Worm (Caenorhabditis elegans) whole organism, L1 larva: ENCODE data around the gene rpt-3.

Source experiments
- C16A3.4 ChIP-seq: fragments of 150-350 bp; optimal IDR thresholded peaks from 2 replicates; lab custom pipeline; 2014; ENCODE audit warnings: missing biosample characterization, missing genetic modification characterization
- ceh-63 ChIP-seq: fragments of 200-800 bp; sonication (Bioruptor generic); optimal IDR thresholded peaks from 2 replicates; lab custom pipeline; 2018; ENCODE audit warnings: mild to moderate bottlenecking, missing genetic modification characterization, missing compliant biosample characterization
- ceh-8 ChIP-seq: fragments of 200-800 bp; sonication (Bioruptor generic); optimal IDR thresholded peaks from 2 replicates; lab custom pipeline; 2018; ENCODE audit warnings: mild to moderate bottlenecking, missing genetic modification characterization, moderate library complexity, missing compliant biosample characterization
- ceh-82 ChIP-seq, 3 experiments: fragments of 150-350 bp in 1 of 3; sonication (generic microtip) in 2 of 3; optimal IDR thresholded peaks; 2 replicates each; lab custom pipeline; 2014 to 2017; ENCODE audit warnings: missing biosample characterization in 3 of 3, missing genetic modification characterization in 3 of 3
- ceh-88 ChIP-seq: fragments of 200-800 bp; sonication (Bioruptor generic); IDR thresholded peaks from 2 replicates; pipeline ENCODE4 v1.3.6; 2022; ENCODE audit warnings: missing genetic modification characterization, missing compliant biosample characterization
- efl-3 ChIP-seq: fragments of 200-800 bp; sonication (Bioruptor generic); optimal IDR thresholded peaks from 2 replicates; lab custom pipeline; 2018; ENCODE audit warnings: mild to moderate bottlenecking, missing genetic modification characterization, missing compliant biosample characterization
- egl-13 ChIP-seq: sonication (generic microtip); optimal IDR thresholded peaks from 2 replicates; lab custom pipeline; 2016; ENCODE audit warnings: missing genotype, missing genetic modification reagents, missing genetic modification characterization, missing compliant biosample characterization
- egl-27 ChIP-seq, 2 experiments: fragments of 150-350 bp in 1 of 2; sonication (generic microtip); optimal IDR thresholded peaks; 3 replicates each; lab custom pipeline; 2017 to 2018; ENCODE audit warnings: missing biosample characterization in 2 of 2, missing genetic modification characterization in 2 of 2, missing genetic modification reagents in 2 of 2
- elt-3 ChIP-seq, 6 experiments: fragments of 150-350 bp in 1 of 6; sonication (generic microtip); optimal IDR thresholded peaks; 2 replicates each; lab custom pipeline; 2017 to 2018; ENCODE audit warnings: missing biosample characterization in 6 of 6, missing genetic modification characterization in 6 of 6, inconsistent platforms in 1 of 6
- ets-5 ChIP-seq: fragments of 200-800 bp; sonication (Bioruptor generic); IDR thresholded peaks from 2 replicates; pipeline ENCODE4 v1.3.6; 2022; ENCODE audit warnings: missing genetic modification characterization, missing compliant biosample characterization
- fkh-10 ChIP-seq: sonication (generic microtip); optimal IDR thresholded peaks from 2 replicates; lab custom pipeline; 2017; ENCODE audit warnings: missing biosample characterization, missing genetic modification reagents, missing genetic modification characterization
- fkh-8 ChIP-seq: sonication (generic microtip); optimal IDR thresholded peaks from 2 replicates; lab custom pipeline; 2016; ENCODE audit warnings: mild to moderate bottlenecking, missing genetic modification characterization, missing compliant biosample characterization
- fos-1 ChIP-seq: fragments of 150-350 bp; optimal IDR thresholded peaks from 2 replicates; lab custom pipeline; 2014; ENCODE audit warnings: missing biosample characterization, missing genetic modification characterization
- grh-1 ChIP-seq: fragments of 200-800 bp; sonication (Bioruptor generic); IDR thresholded peaks from 2 replicates; pipeline ENCODE4 v1.3.6; 2022; ENCODE audit warnings: missing genetic modification reagents, missing genetic modification characterization, missing compliant biosample characterization
- hlh-17 ChIP-seq: fragments of 200-800 bp; sonication (Bioruptor generic); optimal IDR thresholded peaks from 2 replicates; lab custom pipeline; 2018; ENCODE audit warnings: missing genetic modification characterization, mild to moderate bottlenecking, missing compliant biosample characterization, moderate library complexity, borderline replicate concordance
- hpl-2 ChIP-seq: fragments of 150-350 bp; optimal IDR thresholded peaks from 2 replicates; lab custom pipeline; 2014; ENCODE audit warnings: missing biosample characterization, missing genetic modification reagents, missing genetic modification characterization
- irx-1 ChIP-seq: sonication (generic microtip); optimal IDR thresholded peaks from 2 replicates; lab custom pipeline; 2016; ENCODE audit warnings: missing genetic modification characterization, missing compliant biosample characterization
- lin-35 ChIP-seq, 2 experiments: fragments of 150-350 bp; optimal IDR thresholded peaks; 2 replicates each; lab custom pipeline; 2014; ENCODE audit warnings: missing biosample characterization in 2 of 2, missing genetic modification characterization in 2 of 2, missing genetic modification reagents in 2 of 2
- lin-39 ChIP-seq: fragments of 150-350 bp; optimal IDR thresholded peaks from 2 replicates; lab custom pipeline; 2014; ENCODE audit warnings: missing biosample characterization, missing genetic modification reagents, missing genetic modification characterization
- lsy-2 ChIP-seq, 2 experiments: fragments of 150-350 bp; optimal IDR thresholded peaks; 2 replicates each; lab custom pipeline; 2014; ENCODE audit warnings: missing biosample characterization in 2 of 2, missing genetic modification characterization in 2 of 2
- mab-9 ChIP-seq: fragments of 200-800 bp; sonication (Bioruptor generic); IDR thresholded peaks from 2 replicates; pipeline ENCODE4 v1.3.6; 2022; ENCODE audit warnings: missing genetic modification reagents, missing genetic modification characterization, missing compliant biosample characterization
- mef-2 ChIP-seq: fragments of 150-350 bp; optimal IDR thresholded peaks from 2 replicates; lab custom pipeline; 2014; ENCODE audit warnings: missing biosample characterization, missing genetic modification characterization
- nhr-11 ChIP-seq: fragments of 150-350 bp; optimal IDR thresholded peaks from 2 replicates; lab custom pipeline; 2014; ENCODE audit warnings: missing biosample characterization, missing genetic modification characterization
- nhr-12 ChIP-seq: sonication (generic microtip); optimal IDR thresholded peaks from 2 replicates; lab custom pipeline; 2017; ENCODE audit warnings: missing biosample characterization, missing genetic modification characterization
- nhr-19 ChIP-seq: fragments of 200-800 bp; sonication (Bioruptor generic); conservative IDR thresholded peaks from 2 replicates; pipeline ENCODE4 v1.3.6; 2022; ENCODE audit warnings: missing genetic modification characterization, missing compliant biosample characterization
- nhr-237 ChIP-seq: fragments of 150-350 bp; optimal IDR thresholded peaks from 2 replicates; lab custom pipeline; 2014; ENCODE audit warnings: missing biosample characterization, missing genetic modification characterization
- nhr-47 ChIP-seq: sonication (generic microtip); optimal IDR thresholded peaks from 2 replicates; lab custom pipeline; 2016; ENCODE audit warnings: mild to moderate bottlenecking, missing genetic modification characterization, moderate library complexity, missing compliant biosample characterization
- nhr-77 ChIP-seq: fragments of 150-350 bp; optimal IDR thresholded peaks from 2 replicates; lab custom pipeline; 2014; ENCODE audit warnings: missing biosample characterization, missing genetic modification characterization
- nhr-84 ChIP-seq: sonication (generic microtip); optimal IDR thresholded peaks from 2 replicates; lab custom pipeline; 2017; ENCODE audit warnings: missing biosample characterization, missing genetic modification characterization
- nhr-85 ChIP-seq: sonication (generic microtip); peaks from one replicate; lab custom pipeline; 2016; ENCODE audit warnings: missing genetic modification characterization, inconsistent platforms, missing compliant biosample characterization
- pag-3 ChIP-seq: sonication (generic microtip); optimal IDR thresholded peaks from 2 replicates; lab custom pipeline; 2017; ENCODE audit warnings: missing genetic modification characterization, mild to moderate bottlenecking, missing compliant biosample characterization, antibody characterized with exemption, borderline replicate concordance; ENCODE audit not compliant: insufficient read depth
- pax-3 ChIP-seq: fragments of 200-800 bp; sonication (Bioruptor generic); optimal IDR thresholded peaks from 2 replicates; lab custom pipeline; 2018; ENCODE audit warnings: mild to moderate bottlenecking, missing genetic modification characterization, moderate library complexity, missing compliant biosample characterization
- pqm-1 ChIP-seq: sonication (generic microtip); optimal IDR thresholded peaks from 3 replicates; lab custom pipeline; 2017; ENCODE audit warnings: missing biosample characterization, missing genetic modification characterization
- rnt-1 ChIP-seq: sonication (generic microtip); optimal IDR thresholded peaks from 2 replicates; lab custom pipeline; 2016; ENCODE audit warnings: mild to moderate bottlenecking, missing genetic modification characterization, moderate library complexity, missing compliant biosample characterization
- skn-1 ChIP-seq: fragments of 150-350 bp; optimal IDR thresholded peaks from 2 replicates; lab custom pipeline; 2014; ENCODE audit warnings: missing biosample characterization, missing genetic modification characterization
- snpc-4 ChIP-seq: fragments of 150-350 bp; optimal IDR thresholded peaks from 2 replicates; lab custom pipeline; 2014; ENCODE audit warnings: missing biosample characterization, missing genetic modification characterization
- sox-4 ChIP-seq: sonication (generic microtip); optimal IDR thresholded peaks from 2 replicates; lab custom pipeline; 2016; ENCODE audit warnings: missing genetic modification characterization, missing compliant biosample characterization
- sup-37 ChIP-seq: fragments of 200-800 bp; sonication (Bioruptor generic); optimal IDR thresholded peaks from 2 replicates; lab custom pipeline; 2018; ENCODE audit warnings: mild to moderate bottlenecking, missing genetic modification characterization, missing compliant biosample characterization
- swsn-7 ChIP-seq: sonication (generic microtip); optimal IDR thresholded peaks from 2 replicates; lab custom pipeline; 2016; ENCODE audit warnings: missing genetic modification characterization, missing compliant biosample characterization
- tlp-1 ChIP-seq: fragments of 150-350 bp; optimal IDR thresholded peaks from 2 replicates; lab custom pipeline; 2014; ENCODE audit warnings: missing biosample characterization, missing genetic modification characterization
- unc-130 ChIP-seq: fragments of 150-350 bp; optimal IDR thresholded peaks from 2 replicates; lab custom pipeline; 2017; ENCODE audit warnings: missing biosample characterization, missing genetic modification characterization, inconsistent platforms
- unc-30 ChIP-seq: sonication (generic microtip); optimal IDR thresholded peaks from 2 replicates; lab custom pipeline; 2017; ENCODE audit warnings: missing biosample characterization, missing genetic modification characterization
- unc-86 ChIP-seq: sonication (generic microtip); optimal IDR thresholded peaks from 2 replicates; lab custom pipeline; 2016; ENCODE audit warnings: missing genetic modification characterization, missing compliant biosample characterization
- unc-98 ChIP-seq: fragments of 200-800 bp; sonication (Bioruptor generic); IDR thresholded peaks from 2 replicates; pipeline ENCODE4 v1.3.6; 2022; ENCODE audit warnings: missing genetic modification characterization, missing compliant biosample characterization
- vab-15 ChIP-seq: sonication (generic microtip); optimal IDR thresholded peaks from 2 replicates; lab custom pipeline; 2017; ENCODE audit warnings: missing genotype, mild to moderate bottlenecking, missing genetic modification characterization, missing compliant biosample characterization
- zag-1 ChIP-seq: fragments of 150-350 bp; optimal IDR thresholded peaks from 2 replicates; lab custom pipeline; 2014; ENCODE audit warnings: missing biosample characterization, missing genetic modification characterization
- ztf-11 ChIP-seq, 2 experiments: sonication (generic microtip); optimal IDR thresholded peaks; 2 replicates each; lab custom pipeline; 2016 to 2017; ENCODE audit warnings: missing genetic modification characterization in 2 of 2, missing biosample characterization in 1 of 2, missing compliant biosample characterization in 1 of 2

The rpt-3 gene

DNA sequence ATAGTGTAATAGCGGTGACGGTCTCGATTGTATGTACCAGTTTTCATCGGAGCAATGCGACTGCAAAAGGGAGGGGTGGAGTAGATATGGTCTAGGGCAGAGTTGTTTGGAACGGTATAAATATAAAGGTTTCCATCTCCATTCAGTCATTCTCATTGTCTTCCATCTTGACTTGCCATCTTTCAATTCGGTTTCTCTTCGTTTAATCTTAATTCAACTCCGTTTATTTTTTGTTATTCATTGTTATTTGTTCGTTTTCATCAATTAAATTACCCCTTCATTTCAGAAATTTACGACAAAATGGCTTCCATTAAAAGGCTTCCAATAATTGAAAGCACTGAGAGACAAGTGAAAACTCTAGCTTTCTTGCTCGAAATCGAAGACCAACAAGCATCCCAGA, 41.5 kb downstream of the rpt-3 start, which contains the start of gene C09E7.11:
Gene C09E7.11, plus strand, starts transcription at position 301 of the 400 bp plus-strand sequence.
- TF ChIP-seq unc-130 (tag; lab: Kevin White, UChicago): no peak
- TF ChIP-seq nhr-12 (tag; lab: Kevin White, UChicago): no peak
- no peak for TF ChIP-seq pax-3 (tag; lab: Kevin White, UChicago)
- TF ChIP-seq vab-15 (tag; lab: Kevin White, UChicago): no peak
- TF ChIP-seq elt-3 (tag; optimal IDR thresholded peaks at IDR 0.05; lab: Kevin White, UChicago): no peak
- TF ChIP-seq swsn-7 (tag; lab: Kevin White, UChicago): no peak
- no peak for TF ChIP-seq hpl-2
- TF ChIP-seq fkh-10 (GFP tag; lab: Kevin White, UChicago): no peak
- no peak for TF ChIP-seq unc-86 (tag; lab: Kevin White, UChicago)
- TF ChIP-seq pqm-1: no peak
- no peak for TF ChIP-seq sup-37 (GFP tag; lab: Kevin White, UChicago)
- TF ChIP-seq hlh-17: no peak
- TF ChIP-seq lsy-2 (tag; optimal IDR thresholded peaks at IDR 0.05; lab: Kevin White, UChicago): no peak
- TF ChIP-seq sox-4 (tag; lab: Kevin White, UChicago): no peak
- no peak for TF ChIP-seq rnt-1 (tag; lab: Kevin White, UChicago)

DNA sequence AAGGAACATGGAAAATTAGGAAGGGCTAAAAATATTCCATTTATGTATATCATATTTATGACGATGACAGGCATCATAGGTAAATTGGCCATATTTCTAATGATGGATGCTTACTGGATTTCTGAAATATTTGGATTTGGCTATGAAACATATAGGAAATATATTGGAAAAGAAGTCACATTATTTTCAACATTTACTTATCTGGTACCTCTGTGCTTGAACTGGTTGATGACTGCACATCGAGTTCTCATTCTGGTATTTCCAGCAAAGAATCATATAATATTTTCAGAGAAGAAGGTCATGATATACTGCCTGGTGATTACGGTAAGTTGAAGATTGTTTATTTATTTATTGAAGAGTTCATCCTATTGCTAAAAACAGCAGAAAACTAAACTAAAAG, 43.1 kb downstream of the rpt-3 start, which contains the start of gene srxa-5:
Gene srxa-5, plus strand, starts transcription at position 301 of the 400 bp plus-strand sequence.
- TF ChIP-seq nhr-12 (tag; lab: Kevin White, UChicago) (no peak), sup-37 (GFP tag; lab: Kevin White, UChicago) (no peak), ceh-82 (tag; optimal IDR thresholded peaks at IDR 0.05; lab: Kevin White, UChicago) (no peak), nhr-77 (no peak), mab-9 (no peak), hlh-17 (no peak), nhr-85 (tag; lab: Kevin White, UChicago) (no peak), irx-1 (tag; lab: Kevin White, UChicago) (no peak), ztf-11 (tag; optimal IDR thresholded peaks at IDR 0.05; lab: Kevin White, UChicago) (no peak), unc-86 (tag; lab: Kevin White, UChicago) (no peak), unc-98 (GFP tag; lab: Robert Waterston, UW) (no peak), lin-35 (GFP tag; optimal IDR thresholded peaks at IDR 0.05; lab: Kevin White, UChicago) (no peak), ceh-8 (GFP tag; lab: Kevin White, UChicago) (no peak), grh-1 (GFP tag; lab: Robert Waterston, UW) (no peak), nhr-237 (no peak), pqm-1 (no peak), sox-4 (tag; lab: Kevin White, UChicago) (no peak), egl-13 (tag; lab: Kevin White, UChicago) (no peak), nhr-47 (tag; lab: Kevin White, UChicago) (no peak)
- TF ChIP-seq, all 84 proteins: peak for 0

DNA sequence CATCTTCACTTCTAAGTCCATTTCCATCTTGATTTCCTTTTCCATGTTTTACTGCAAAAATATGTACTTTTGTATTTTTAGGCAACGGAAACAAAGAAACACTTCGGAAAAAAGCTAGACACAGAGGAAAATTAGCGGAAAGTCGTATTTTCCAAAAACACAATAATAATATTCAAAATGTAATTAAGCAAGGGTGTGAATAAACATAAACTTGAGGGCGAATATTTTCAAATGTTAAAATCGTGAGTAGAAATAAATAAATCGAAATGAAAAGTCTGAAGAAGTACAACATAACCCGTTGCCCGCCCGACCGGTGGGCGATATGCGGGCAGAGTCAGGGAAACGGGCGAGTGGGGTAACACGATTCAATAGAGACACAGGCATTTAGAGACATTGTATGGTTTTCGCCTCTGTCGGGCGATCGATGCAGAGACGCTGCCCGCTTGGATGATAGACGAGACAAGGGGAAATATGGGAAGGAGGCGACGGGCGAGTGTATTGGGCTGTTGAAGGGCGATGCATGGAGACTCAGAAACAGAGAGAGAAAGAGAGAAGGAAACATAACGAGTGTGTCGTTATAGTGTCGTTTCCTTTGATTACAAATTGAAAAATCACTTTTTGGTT, 47.5 kb downstream of the rpt-3 start, which contains the start of gene C09E7.4:
Gene C09E7.4, minus strand, starts transcription at position 51 of the 624 bp plus-strand sequence.
- TF ChIP-seq pqm-1 (no peak), ets-5 (GFP tag; lab: Robert Waterston, UW) (no peak), fkh-10 (GFP tag; lab: Kevin White, UChicago) (no peak), unc-86 (tag; lab: Kevin White, UChicago) (no peak), tlp-1 (tag; lab: Kevin White, UChicago) (no peak), egl-27 (tag; optimal IDR thresholded peaks at IDR 0.05; lab: Kevin White, UChicago) (no peak), nhr-19 (GFP tag; lab: Robert Waterston, UW) (no peak), sox-4 (tag; lab: Kevin White, UChicago) (no peak), skn-1 (tag; lab: Kevin White, UChicago) (no peak), snpc-4 (tag; lab: Kevin White, UChicago) (no peak), mef-2 (tag; lab: Kevin White, UChicago) (no peak), pag-3 (tag; lab: Kevin White, UChicago) (no peak), ceh-63 (GFP tag; lab: Kevin White, UChicago) (no peak), unc-30 (tag; lab: Kevin White, UChicago) (no peak), nhr-11 (no peak), C16A3.4 (no peak), ceh-88 (GFP tag; lab: Robert Waterston, UW) (no peak), fos-1 (no peak), grh-1 (GFP tag; lab: Robert Waterston, UW) (no peak), nhr-84 (tag; lab: Kevin White, UChicago) (no peak), ceh-82 (tag; optimal IDR thresholded peaks at IDR 0.05; lab: Kevin White, UChicago) (peak in 1 of 3 experiments; percentile 28), lsy-2 (tag; optimal IDR thresholded peaks at IDR 0.05; lab: Kevin White, UChicago) (peak in 1 of 2 experiments; percentile 14), zag-1 (tag; lab: Kevin White, UChicago) (no peak), hlh-17 (no peak), efl-3 (GFP tag; lab: Kevin White, UChicago) (no peak), nhr-237 (no peak), lin-39 (tag; lab: Kevin White, UChicago) (no peak), fkh-8 (tag; lab: Kevin White, UChicago) (no peak)
